Worm (Caenorhabditis elegans) whole organism, L4/young adult: ENCODE data around the gene K01A2.10.

Experiments used
- W03F9.2 ChIP-seq: fragments of 150-350 bp; optimal IDR thresholded peaks from 2 replicates; lab custom pipeline; 2014; ENCODE audit warnings: missing biosample characterization, missing genetic modification characterization
- dao-5 ChIP-seq: sonication (generic microtip); optimal IDR thresholded peaks from 2 replicates; lab custom pipeline; 2016; ENCODE audit warnings: missing genotype, missing genetic modification characterization, moderate library complexity, missing compliant biosample characterization
- him-1 ChIP-seq: sonication (generic microtip); optimal IDR thresholded peaks from 2 replicates; lab custom pipeline; 2016; ENCODE audit warnings: missing genotype, missing genetic modification reagents, missing genetic modification characterization, missing compliant biosample characterization

ce11 chrII:294606-295005, 28.3 kb downstream of the K01A2.10 start, which contains the start of gene B0432.11:
- TF ChIP-seq him-1 (tag; lab: Kevin White, UChicago) = no peak
- TF ChIP-seq dao-5 (tag; lab: Kevin White, UChicago) = no peak
- no peak for TF ChIP-seq W03F9.2 (tag; lab: Kevin White, UChicago)
